Worm (Caenorhabditis elegans): ENCODE results near the gene srh-25.
A peak's percentile ranks its signal among the peaks of the same experiment; 100 is the strongest.

The srh-25 gene

ce11 chrV:12470324-12470723 lies 36.7 kb upstream of the srh-25 start:
- TF ChIP-seq sox-4 (tag; optimal IDR thresholded peaks at IDR 0.05) (no peak), zip-5 (tag; optimal IDR thresholded peaks at IDR 0.05) (no peak), ceh-34 (tag; optimal IDR thresholded peaks at IDR 0.05) (no peak), lin-11 (tag; optimal IDR thresholded peaks at IDR 0.05) (no peak)

ce11 chrV:12468363-12468762 lies 34.7 kb upstream of the srh-25 start, which contains the start of gene F28C1.3:
F28C1.3 (plus strand) TSS chrV:12468663.
- TF ChIP-seq unc-55 (GFP tag; optimal IDR thresholded peaks at IDR 0.05) (no peak), C38D4.7 (GFP tag; optimal IDR thresholded peaks at IDR 0.05) (no peak), ceh-31 (tag; optimal IDR thresholded peaks at IDR 0.05) (no peak), pax-1 (tag; optimal IDR thresholded peaks at IDR 0.05) (no peak), ceh-19 (GFP tag; optimal IDR thresholded peaks at IDR 0.05) (no peak), hlh-13 (GFP tag; optimal IDR thresholded peaks at IDR 0.05) (no peak), ceh-6 (GFP tag; optimal IDR thresholded peaks at IDR 0.05) (no peak), che-1 (tag; optimal IDR thresholded peaks at IDR 0.05) (no peak), ref-2 (tag; optimal IDR thresholded peaks at IDR 0.05) (no peak), dmd-4 (tag; optimal IDR thresholded peaks at IDR 0.05; ENCODE audit: borderline replicate concordance) (no peak), dve-1 (tag; optimal IDR thresholded peaks at IDR 0.05) (no peak), pros-1 (tag; optimal IDR thresholded peaks at IDR 0.05) (no peak), pha-4 (tag; optimal IDR thresholded peaks at IDR 0.05) (no peak), K02D7.2 (tag; optimal IDR thresholded peaks at IDR 0.05) (no peak), ceh-18 (tag; optimal IDR thresholded peaks at IDR 0.05) (no peak), ceh-45 (GFP tag; IDR thresholded peaks at IDR 0.05) (no peak)

- no peak for TF ChIP-seq sdc-2 (tag; optimal IDR thresholded peaks at IDR 0.05)
- TF ChIP-seq C38D4.7 (GFP tag; optimal IDR thresholded peaks at IDR 0.05): no peak
- no peak for TF ChIP-seq lin-11 (tag; optimal IDR thresholded peaks at IDR 0.05)
- no peak for TF ChIP-seq unc-55 (GFP tag; optimal IDR thresholded peaks at IDR 0.05)
- peak; percentile 32 for TF ChIP-seq elt-2 (tag; optimal IDR thresholded peaks at IDR 0.05)
- TF ChIP-seq hlh-8 (tag; optimal IDR thresholded peaks at IDR 0.05): no peak
- TF ChIP-seq pax-1 (tag; optimal IDR thresholded peaks at IDR 0.05): no peak
Measured at ce11 chrV:12467755-12468154, 34.1 kb upstream of the srh-25 start.

- TF ChIP-seq fkh-6 (tag; optimal IDR thresholded peaks at IDR 0.05): no peak
- no peak for TF ChIP-seq ceh-19 (GFP tag; optimal IDR thresholded peaks at IDR 0.05)
- TF ChIP-seq eyg-1 (tag; optimal IDR thresholded peaks at IDR 0.05): no peak
- TF ChIP-seq ceh-14 (tag; optimal IDR thresholded peaks at IDR 0.05): no peak
- no peak for TF ChIP-seq pha-2 (tag; optimal IDR thresholded peaks at IDR 0.05)
- TF ChIP-seq dmd-4 (tag; optimal IDR thresholded peaks at IDR 0.05; ENCODE audit: borderline replicate concordance): no peak
- no peak for TF ChIP-seq ceh-45 (GFP tag; IDR thresholded peaks at IDR 0.05)
- no peak for TF ChIP-seq rnt-1 (tag; optimal IDR thresholded peaks at IDR 0.05)
- no peak for TF ChIP-seq hlh-30 (tag; optimal IDR thresholded peaks at IDR 0.05; ENCODE audit: insufficient read depth)
Measured at ce11 chrV:12466653-12467052, 33.0 kb upstream of the srh-25 start.

- peak; percentile 13 for TF ChIP-seq K09A11.1 (tag; optimal IDR thresholded peaks at IDR 0.05; ENCODE audit: insufficient read depth)
- TF ChIP-seq fkh-10 (GFP tag; optimal IDR thresholded peaks at IDR 0.05): peak; percentile 3
- TF ChIP-seq zip-5 (tag; optimal IDR thresholded peaks at IDR 0.05): no peak
- TF ChIP-seq mec-3 (tag; optimal IDR thresholded peaks at IDR 0.05; ENCODE audit: borderline replicate concordance): no peak
- no peak for TF ChIP-seq pha-2 (tag; optimal IDR thresholded peaks at IDR 0.05)
- TF ChIP-seq madf-2 (tag; optimal IDR thresholded peaks at IDR 0.05): peak; percentile 44
- no peak for TF ChIP-seq nhr-11 (tag; optimal IDR thresholded peaks at IDR 0.05)
- no peak for TF ChIP-seq pros-1 (tag; optimal IDR thresholded peaks at IDR 0.05)
- TF ChIP-seq ceh-34 (tag; optimal IDR thresholded peaks at IDR 0.05): peak; percentile 79
- TF ChIP-seq ref-2 (tag; optimal IDR thresholded peaks at IDR 0.05): peak; percentile 67
- peak; percentile 65 for TF ChIP-seq rnt-1 (tag; optimal IDR thresholded peaks at IDR 0.05)
- peak; percentile 23 for TF ChIP-seq fax-1 (tag; optimal IDR thresholded peaks at IDR 0.05)
- no peak for TF ChIP-seq eyg-1 (tag; optimal IDR thresholded peaks at IDR 0.05)
- peak; percentile 92 for TF ChIP-seq ceh-48 (tag; optimal IDR thresholded peaks at IDR 0.05)
- TF ChIP-seq ceh-14 (tag; optimal IDR thresholded peaks at IDR 0.05): peak; percentile 88
- peak; percentile 88 for TF ChIP-seq ceh-31 (tag; optimal IDR thresholded peaks at IDR 0.05)
- peak; percentile 90 for TF ChIP-seq unc-55 (GFP tag; optimal IDR thresholded peaks at IDR 0.05)
- no peak for TF ChIP-seq sox-4 (tag; optimal IDR thresholded peaks at IDR 0.05)
- TF ChIP-seq nfya-1 (tag; optimal IDR thresholded peaks at IDR 0.05): peak; percentile 75
- TF ChIP-seq tbx-2 (tag; optimal IDR thresholded peaks at IDR 0.05): peak; percentile 83
- TF ChIP-seq C38D4.7 (GFP tag; optimal IDR thresholded peaks at IDR 0.05): no peak
- TF ChIP-seq T23F11.4 (GFP tag; optimal IDR thresholded peaks at IDR 0.05): no peak
- no peak for TF ChIP-seq pha-4 (tag; optimal IDR thresholded peaks at IDR 0.05)
- TF ChIP-seq lim-6 (tag; optimal IDR thresholded peaks at IDR 0.05): no peak
- peak; percentile 43 for TF ChIP-seq F13H6.1 (tag; optimal IDR thresholded peaks at IDR 0.05)
- TF ChIP-seq ceh-19 (GFP tag; optimal IDR thresholded peaks at IDR 0.05): no peak
- TF ChIP-seq pag-3 (tag; optimal IDR thresholded peaks at IDR 0.05; ENCODE audit: borderline replicate concordance): peak; percentile 37
- no peak for TF ChIP-seq elt-2 (tag; optimal IDR thresholded peaks at IDR 0.05)
Measured at ce11 chrV:12465399-12465798, 31.8 kb upstream of the srh-25 start.
